Worm (Caenorhabditis elegans): ENCODE measurements around the gene klf-2.

- TF ChIP-seq ama-1 (optimal IDR thresholded peaks at IDR 0.05) (no peak), hlh-13 (GFP tag; optimal IDR thresholded peaks at IDR 0.05) (no peak), mec-3 (tag; optimal IDR thresholded peaks at IDR 0.05; ENCODE audit: borderline replicate concordance) (peak; percentile 39), nfya-1 (tag; optimal IDR thresholded peaks at IDR 0.05) (no peak), K02D7.2 (tag; optimal IDR thresholded peaks at IDR 0.05) (peak; percentile 7), elt-4 (tag; optimal IDR thresholded peaks at IDR 0.05) (no peak), ceh-22 (tag; optimal IDR thresholded peaks at IDR 0.05) (no peak), pha-4 (tag; optimal IDR thresholded peaks at IDR 0.05) (no peak), pqm-1 (tag; optimal IDR thresholded peaks at IDR 0.05) (no peak), nhr-232 (tag; optimal IDR thresholded peaks at IDR 0.05) (peak; percentile 28)
Measured at ce11 chrV:20693968-20694367, 8.5 kb downstream of the klf-2 start.

Data from whole organism, late embryonic.